Worm (Caenorhabditis elegans) whole organism, L2 larva: Measurements from ENCODE around the gene dpr-1.

Experiments
- C34F6.9 ChIP-seq: fragments of 150-350 bp; optimal IDR thresholded peaks from 2 replicates; lab custom pipeline; 2014; ENCODE audit warnings: missing biosample characterization, missing genetic modification characterization
- F13H6.1 ChIP-seq: sonication (generic microtip); optimal IDR thresholded peaks from 2 replicates; lab custom pipeline; 2016; ENCODE audit warnings: missing genetic modification characterization, missing compliant biosample characterization
- R02D3.7 ChIP-seq: fragments of 150-350 bp; optimal IDR thresholded peaks from 2 replicates; lab custom pipeline; 2014; ENCODE audit warnings: missing biosample characterization, missing genetic modification characterization
- Y55F3AM.14 ChIP-seq: fragments of 200-800 bp; sonication (Bioruptor generic); optimal IDR thresholded peaks from 2 replicates; lab custom pipeline; 2018; ENCODE audit warnings: mild to moderate bottlenecking, missing genetic modification characterization, missing compliant biosample characterization
- ZK546.5 ChIP-seq: sonication (generic microtip); optimal IDR thresholded peaks from 2 replicates; lab custom pipeline; 2017; ENCODE audit warnings: missing biosample characterization, missing genetic modification characterization
- alr-1 ChIP-seq: fragments of 150-350 bp; optimal IDR thresholded peaks from 2 replicates; lab custom pipeline; 2014; ENCODE audit warnings: missing biosample characterization, missing genetic modification characterization
- blmp-1 ChIP-seq: sonication (generic microtip); optimal IDR thresholded peaks from 2 replicates; lab custom pipeline; 2017; ENCODE audit warnings: missing genetic modification characterization, mild to moderate bottlenecking, missing compliant biosample characterization, antibody characterized with exemption, moderate library complexity; ENCODE audit not compliant: insufficient read depth
- ceh-82 ChIP-seq: fragments of 150-350 bp; optimal IDR thresholded peaks from 2 replicates; lab custom pipeline; 2014; ENCODE audit warnings: missing biosample characterization, missing genetic modification characterization
- crh-2 ChIP-seq: sonication (generic microtip); optimal IDR thresholded peaks from 2 replicates; lab custom pipeline; 2017; ENCODE audit warnings: missing biosample characterization, missing genetic modification characterization
- elt-1 ChIP-seq: fragments of 150-350 bp; optimal IDR thresholded peaks from 2 replicates; lab custom pipeline; 2014; ENCODE audit warnings: missing biosample characterization, missing genetic modification characterization
- fos-1 ChIP-seq: fragments of 150-350 bp; optimal IDR thresholded peaks from 2 replicates; lab custom pipeline; 2014; ENCODE audit warnings: missing biosample characterization, missing genetic modification characterization
- lin-11 ChIP-seq: fragments of 150-350 bp; sonication (generic microtip); optimal IDR thresholded peaks from 2 replicates; lab custom pipeline; 2014; ENCODE audit warnings: missing biosample characterization, missing genetic modification characterization, inconsistent platforms, mixed read lengths
- lin-39 ChIP-seq: fragments of 150-350 bp; optimal IDR thresholded peaks from 2 replicates; lab custom pipeline; 2014; ENCODE audit warnings: missing biosample characterization, missing genetic modification reagents, missing genetic modification characterization
- lsy-2 ChIP-seq, 2 experiments: fragments of 150-350 bp in 1 of 2; sonication (generic microtip) in 1 of 2; optimal IDR thresholded peaks; 2 replicates each; lab custom pipeline; 2014 to 2017; ENCODE audit warnings: missing biosample characterization in 2 of 2, missing genetic modification characterization in 2 of 2
- mdl-1 ChIP-seq, 2 experiments: fragments of 150-350 bp in 1 of 2; sonication (generic microtip) in 1 of 2; optimal IDR thresholded peaks; 2 replicates each; lab custom pipeline; 2017; ENCODE audit warnings: missing biosample characterization in 2 of 2, missing genetic modification characterization in 2 of 2
- nhr-10 ChIP-seq: sonication (generic microtip); optimal IDR thresholded peaks from 2 replicates; lab custom pipeline; 2017; ENCODE audit warnings: missing biosample characterization, missing genetic modification characterization
- nhr-11 ChIP-seq: fragments of 150-350 bp; optimal IDR thresholded peaks from 2 replicates; lab custom pipeline; 2014; ENCODE audit warnings: missing biosample characterization, missing genetic modification characterization
- nhr-12 ChIP-seq: fragments of 150-350 bp; optimal IDR thresholded peaks from 2 replicates; lab custom pipeline; 2014; ENCODE audit warnings: missing biosample characterization, missing genetic modification characterization
- nhr-129 ChIP-seq: fragments of 150-350 bp; optimal IDR thresholded peaks from 2 replicates; lab custom pipeline; 2014; ENCODE audit warnings: missing biosample characterization, missing genetic modification characterization
- nhr-21 ChIP-seq: fragments of 150-350 bp; optimal IDR thresholded peaks from 2 replicates; lab custom pipeline; 2014; ENCODE audit warnings: missing biosample characterization, missing genetic modification characterization
- nhr-23 ChIP-seq: fragments of 150-350 bp; optimal IDR thresholded peaks from 2 replicates; lab custom pipeline; 2014; ENCODE audit warnings: missing biosample characterization, missing genetic modification reagents, missing genetic modification characterization
- nhr-237 ChIP-seq: fragments of 150-350 bp; optimal IDR thresholded peaks from 2 replicates; lab custom pipeline; 2014; ENCODE audit warnings: missing biosample characterization, missing genetic modification characterization
- nhr-6 ChIP-seq: fragments of 150-350 bp; optimal IDR thresholded peaks from 2 replicates; lab custom pipeline; 2014; ENCODE audit warnings: missing biosample characterization, missing genetic modification characterization
- sem-4 ChIP-seq: fragments of 150-350 bp; optimal IDR thresholded peaks from 2 replicates; lab custom pipeline; 2014; ENCODE audit warnings: missing biosample characterization, missing genetic modification reagents, missing genetic modification characterization
- sma-3 ChIP-seq: sonication (generic microtip); optimal IDR thresholded peaks from 2 replicates; lab custom pipeline; 2016; ENCODE audit warnings: missing genetic modification reagents, missing genetic modification characterization, missing compliant biosample characterization
- sma-9 ChIP-seq, 2 experiments: fragments of 150-350 bp in 1 of 2; sonication (generic microtip) in 1 of 2; optimal IDR thresholded peaks; 2 replicates each; lab custom pipeline; 2014 to 2016; ENCODE audit warnings: missing genetic modification characterization in 2 of 2, mild to moderate bottlenecking in 1 of 2, missing biosample characterization in 1 of 2, missing compliant biosample characterization in 1 of 2, missing genetic modification reagents in 1 of 2, moderate library complexity in 1 of 2
- unc-39 ChIP-seq: fragments of 150-350 bp; optimal IDR thresholded peaks from 2 replicates; lab custom pipeline; 2014; ENCODE audit warnings: missing biosample characterization, missing genetic modification characterization
- unc-62 ChIP-seq: fragments of 150-350 bp; optimal IDR thresholded peaks from 2 replicates; lab custom pipeline; 2014; ENCODE audit warnings: missing biosample characterization, missing genetic modification reagents, missing genetic modification characterization
- zag-1 ChIP-seq: fragments of 150-350 bp; optimal IDR thresholded peaks from 2 replicates; lab custom pipeline; 2014; ENCODE audit warnings: missing biosample characterization, missing genetic modification characterization
- ztf-1 ChIP-seq: fragments of 200-800 bp; sonication (Bioruptor generic); conservative IDR thresholded peaks from 2 replicates; pipeline ENCODE4 v1.3.6; 2022; ENCODE audit warnings: missing genetic modification characterization, missing compliant biosample characterization
- ztf-11 ChIP-seq: sonication (generic microtip); optimal IDR thresholded peaks from 2 replicates; lab custom pipeline; 2017; ENCODE audit warnings: missing biosample characterization, missing genetic modification characterization

dpr-1 gene

DNA sequence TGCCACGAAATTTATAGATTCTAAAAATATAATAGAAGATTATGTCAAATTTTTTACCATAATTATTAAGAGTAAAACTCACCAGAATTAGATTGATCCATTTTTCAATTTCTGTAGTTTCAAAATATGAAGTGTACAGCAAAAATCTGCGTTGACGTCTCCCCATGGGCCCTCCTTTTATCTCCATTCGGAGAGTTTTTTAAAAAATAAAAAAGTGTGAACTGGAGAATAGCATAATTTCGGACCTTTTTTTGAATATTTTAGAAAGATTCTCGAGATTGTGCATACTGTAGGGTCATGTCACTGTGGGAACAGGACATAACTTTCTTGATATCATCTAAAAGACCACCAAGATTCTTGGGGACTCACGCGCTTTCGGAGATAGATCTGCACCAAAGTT lies at the start of gene dpr-1:
TSS of gene dpr-1 (minus strand) at position 101 of the 400 bp plus-strand sequence.
- no peak for TF ChIP-seq unc-62 (GFP tag; lab: Kevin White, UChicago)
- no peak for TF ChIP-seq ztf-11
- no peak for TF ChIP-seq R02D3.7 (tag; lab: Kevin White, UChicago)
- TF ChIP-seq F13H6.1 (tag; lab: Kevin White, UChicago): no peak
- no peak for TF ChIP-seq ceh-82 (tag; lab: Kevin White, UChicago)

ce11 chrV:13986823-13987222 lies 44.8 kb upstream of the dpr-1 start:
- peak; percentile 32 for TF ChIP-seq crh-2
- no peak for TF ChIP-seq nhr-21 (tag; lab: Kevin White, UChicago)
- TF ChIP-seq fos-1 (tag; lab: Kevin White, UChicago): peak; percentile 71
- no peak for TF ChIP-seq ztf-11

- TF ChIP-seq unc-62 (GFP tag; lab: Kevin White, UChicago): no peak
- no peak for TF ChIP-seq ZK546.5 (tag; lab: Kevin White, UChicago)
- no peak for TF ChIP-seq lin-39
- TF ChIP-seq Y55F3AM.14 (GFP tag; lab: Kevin White, UChicago): no peak
- no peak for TF ChIP-seq nhr-237 (tag; lab: Kevin White, UChicago)
- no peak for TF ChIP-seq nhr-12 (tag; lab: Kevin White, UChicago)
- no peak for TF ChIP-seq unc-39 (tag; lab: Kevin White, UChicago)
- TF ChIP-seq alr-1 (tag; lab: Kevin White, UChicago): no peak
- TF ChIP-seq, all 48 proteins: peak for 0
Measured at ce11 chrV:13984828-13985227, 42.8 kb upstream of the dpr-1 start, which contains the start of gene end-1. TSS of gene end-1 (plus strand) at chrV:13985128.

ce11 chrV:13981677-13982076 lies 39.7 kb upstream of the dpr-1 start:
- no peak for TF ChIP-seq Y55F3AM.14 (GFP tag; lab: Kevin White, UChicago)
- no peak for TF ChIP-seq nhr-23 (tag; lab: Kevin White, UChicago)
- no peak for TF ChIP-seq ztf-11
- no peak for TF ChIP-seq sem-4
- no peak for TF ChIP-seq nhr-11 (tag; lab: Kevin White, UChicago)
- no peak for TF ChIP-seq zag-1 (tag; lab: Kevin White, UChicago)

DNA sequence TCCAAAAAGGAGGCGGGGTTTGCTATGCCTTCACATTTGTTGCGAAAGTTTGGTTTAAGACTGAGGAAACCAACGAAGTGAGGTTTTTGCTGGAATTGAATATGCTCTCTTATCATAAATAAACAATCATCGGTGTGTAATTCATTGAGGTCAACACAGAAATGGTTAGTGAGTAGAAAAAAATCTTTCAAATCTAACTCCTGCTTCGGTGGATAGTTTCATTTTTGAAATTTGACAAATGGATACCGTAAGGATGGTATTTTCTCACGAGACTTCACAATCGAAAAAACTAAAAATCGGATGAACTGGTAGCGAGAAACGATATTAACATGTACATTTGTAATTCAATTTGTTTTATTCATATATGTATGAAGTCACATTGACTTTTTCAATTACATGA lies 38.8 kb upstream of the dpr-1 start, which contains the start of gene eol-1:
TSS of gene eol-1 (minus strand) at position 101 of the 400 bp plus-strand sequence.
- TF ChIP-seq lsy-2 (tag; optimal IDR thresholded peaks at IDR 0.05; lab: Kevin White, UChicago) (no peak), nhr-237 (tag; lab: Kevin White, UChicago) (no peak), sma-3 (GFP tag; lab: Kevin White, UChicago) (no peak), mdl-1 (tag; optimal IDR thresholded peaks at IDR 0.05; lab: Kevin White, UChicago) (no peak), C34F6.9 (tag; lab: Kevin White, UChicago) (no peak), nhr-11 (tag; lab: Kevin White, UChicago) (no peak), nhr-6 (tag; lab: Kevin White, UChicago) (no peak), elt-1 (no peak), lin-11 (tag; lab: Kevin White, UChicago) (no peak), nhr-129 (tag; lab: Kevin White, UChicago) (no peak), nhr-10 (tag; lab: Kevin White, UChicago) (no peak), sma-9 (GFP tag; optimal IDR thresholded peaks at IDR 0.05; lab: Kevin White, UChicago) (no peak), sma-9 (tag; optimal IDR thresholded peaks at IDR 0.05; lab: Kevin White, UChicago) (no peak), ztf-1 (no peak)
- TF ChIP-seq, all 48 proteins: peak for 0

- TF ChIP-seq blmp-1 (tag; lab: Kevin White, UChicago): peak; percentile 98
- no peak for TF ChIP-seq nhr-11 (tag; lab: Kevin White, UChicago)
- no peak for TF ChIP-seq nhr-129 (tag; lab: Kevin White, UChicago)
- TF ChIP-seq sma-9 (GFP tag; optimal IDR thresholded peaks at IDR 0.05; lab: Kevin White, UChicago): peak; percentile 13
- no peak for TF ChIP-seq sma-9 (tag; optimal IDR thresholded peaks at IDR 0.05; lab: Kevin White, UChicago)
Measured at ce11 chrV:13963279-13963976, 21.4 kb upstream of the dpr-1 start, which contains the start of gene sao-1. TSS of gene sao-1 (plus strand) at chrV:13963926.
